Worm (Caenorhabditis elegans): ENCODE measurements around the gene C37C3.2.

- no peak for TF ChIP-seq pha-4 (tag; optimal IDR thresholded peaks at IDR 0.05)
- no peak for TF ChIP-seq nhr-77 (tag; optimal IDR thresholded peaks at IDR 0.05)
- no peak for TF ChIP-seq nhr-28 (tag; optimal IDR thresholded peaks at IDR 0.05)
- TF ChIP-seq nhr-76 (tag; optimal IDR thresholded peaks at IDR 0.05) = no peak
- TF ChIP-seq unc-62 (GFP tag; optimal IDR thresholded peaks at IDR 0.05) = no peak
- TF ChIP-seq ceh-28 (tag; optimal IDR thresholded peaks at IDR 0.05) = no peak
- no peak for TF ChIP-seq ceh-16 (tag; optimal IDR thresholded peaks at IDR 0.05)
- TF ChIP-seq egl-27 (tag; optimal IDR thresholded peaks at IDR 0.05) = no peak
Observed at ce11 chrV:7901222-7901621, 45.5 kb downstream of the C37C3.2 start.

All from whole organism, L3 larva.